Fruit fly (Drosophila melanogaster) whole organism, embryonic: ENCODE results near the gene Sur.
A peak's percentile ranks its signal among the peaks of the same experiment; 100 is the strongest.

Source experiments
- Abd-B ChIP-seq: fragments of 200-800 bp; sonication (Bioruptor generic); optimal IDR thresholded peaks from 2 replicates; lab custom pipeline; 2018; ENCODE audit warnings: missing biosample characterization, mild to moderate bottlenecking, missing genetic modification characterization, moderate library complexity
- Adf1 ChIP-seq: fragments of 200-800 bp; sonication (Bioruptor generic); IDR thresholded peaks from 2 replicates; pipeline ENCODE4 v1.3.6; 2022; ENCODE audit warnings: missing biosample characterization, missing genetic modification characterization
- Awh ChIP-seq: fragments of 200-800 bp; sonication (Bioruptor generic); IDR thresholded peaks from 2 replicates; pipeline ENCODE4, ENCODE4 v1.3.6; 2022; ENCODE audit warnings: missing biosample characterization, missing genetic modification characterization
- C15 ChIP-seq: fragments of 200-800 bp; sonication (Bioruptor generic); IDR thresholded peaks from 3 replicates; pipeline ENCODE4 v1.3.6; 2022; ENCODE audit warnings: missing biosample characterization, missing genetic modification characterization
- CG10147 ChIP-seq: fragments of 200-800 bp; sonication (Bioruptor generic); optimal IDR thresholded peaks from 2 replicates; lab custom pipeline; 2019; ENCODE audit warnings: missing biosample characterization, mild to moderate bottlenecking, missing genetic modification characterization, moderate library complexity
- CG10366 ChIP-seq: fragments of 200-800 bp; sonication (Bioruptor generic); IDR thresholded peaks from 2 replicates; pipeline ENCODE4 v1.3.6; 2022; ENCODE audit warnings: missing biosample characterization, missing genetic modification characterization
- CG10431 ChIP-seq: fragments of 200-800 bp; sonication (Bioruptor generic); optimal IDR thresholded peaks from 3 replicates; lab custom pipeline; 2018; ENCODE audit warnings: missing biosample characterization, mild to moderate bottlenecking, missing genetic modification characterization
- CG11560 ChIP-seq: fragments of 200-800 bp; sonication (Bioruptor generic); IDR thresholded peaks from 3 replicates; pipeline ENCODE4 v1.3.6; 2022; ENCODE audit warnings: missing biosample characterization, missing genetic modification characterization
- CG13287 ChIP-seq: fragments of 200-800 bp; sonication (Bioruptor generic); IDR thresholded peaks from 2 replicates; pipeline ENCODE4 v1.3.6; 2022; ENCODE audit warnings: missing biosample characterization, missing genetic modification characterization; ENCODE audit not compliant: partially characterized antibody
- CG14050 ChIP-seq: fragments of 200-800 bp; sonication (Bioruptor generic); IDR thresholded peaks from 3 replicates; pipeline ENCODE4 v1.3.6; 2022; ENCODE audit warnings: missing biosample characterization, missing genetic modification characterization
- CG15011 ChIP-seq: fragments of 200-800 bp; sonication (Bioruptor generic); optimal IDR thresholded peaks from 3 replicates; lab custom pipeline; 2018; ENCODE audit warnings: missing biosample characterization, mild to moderate bottlenecking, missing genetic modification characterization
- CG15479 ChIP-seq: fragments of 200-800 bp; sonication (Bioruptor generic); optimal IDR thresholded peaks from 3 replicates; lab custom pipeline; 2019; ENCODE audit warnings: missing biosample characterization, mild to moderate bottlenecking, missing genetic modification characterization, moderate library complexity
- CG1602 ChIP-seq: fragments of 200-800 bp; sonication (Bioruptor generic); optimal IDR thresholded peaks from 3 replicates; lab custom pipeline; 2016; ENCODE audit warnings: missing biosample characterization, missing genetic modification characterization
- CG17568 ChIP-seq: fragments of 200-800 bp; sonication (Bioruptor generic); optimal IDR thresholded peaks from 2 replicates; lab custom pipeline; 2018; ENCODE audit warnings: missing biosample characterization, mild to moderate bottlenecking, missing genetic modification characterization, moderate library complexity
- CG17612 ChIP-seq: fragments of 200-800 bp; sonication (Bioruptor generic); IDR thresholded peaks from 2 replicates; pipeline ENCODE4 v1.3.6; 2022; ENCODE audit warnings: missing biosample characterization, missing genetic modification characterization
- CG1832 ChIP-seq: fragments of 200-800 bp; sonication (Bioruptor generic); optimal IDR thresholded peaks from 2 replicates; lab custom pipeline; 2017; ENCODE audit warnings: missing biosample characterization, mild to moderate bottlenecking, missing genetic modification characterization, inconsistent platforms
- CG2199 ChIP-seq: fragments of 200-800 bp; sonication (Bioruptor generic); IDR thresholded peaks from 3 replicates; pipeline ENCODE4 v1.3.6; 2022; ENCODE audit warnings: missing biosample characterization, missing genetic modification characterization
- CG30403 ChIP-seq: fragments of 200-800 bp; sonication (Bioruptor generic); optimal IDR thresholded peaks from 3 replicates; lab custom pipeline; 2016; ENCODE audit warnings: missing biosample characterization, missing genetic modification characterization
- CG3065 ChIP-seq: fragments of 200-800 bp; sonication (Bioruptor generic); optimal IDR thresholded peaks from 2 replicates; lab custom pipeline; 2016; ENCODE audit warnings: missing biosample characterization, missing genetic modification characterization
- CG33557 ChIP-seq: fragments of 200-800 bp; sonication (Bioruptor generic); optimal IDR thresholded peaks from 2 replicates; lab custom pipeline; 2019; ENCODE audit warnings: missing biosample characterization, mild to moderate bottlenecking, missing genetic modification characterization, moderate library complexity
- CG3407 ChIP-seq: fragments of 200-800 bp; sonication (Bioruptor generic); optimal IDR thresholded peaks from 2 replicates; lab custom pipeline; 2018; ENCODE audit warnings: missing biosample characterization, mild to moderate bottlenecking, missing genetic modification characterization
- CG34224 ChIP-seq: fragments of 200-800 bp; sonication (Bioruptor generic); IDR thresholded peaks from 3 replicates; pipeline ENCODE4 v1.3.6; 2022; ENCODE audit warnings: missing biosample characterization, missing genetic modification characterization; ENCODE audit not compliant: partially characterized antibody
- CG34422 ChIP-seq: fragments of 200-800 bp; sonication (Bioruptor generic); IDR thresholded peaks from 3 replicates; pipeline ENCODE4 v1.3.6; 2022; ENCODE audit warnings: missing biosample characterization, missing genetic modification characterization
- CG7271 ChIP-seq: fragments of 200-800 bp; sonication (Bioruptor generic); optimal IDR thresholded peaks from 2 replicates; lab custom pipeline; 2018; ENCODE audit warnings: missing biosample characterization, mild to moderate bottlenecking, missing genetic modification characterization, moderate library complexity
- CG9876 ChIP-seq: fragments of 200-800 bp; sonication (Bioruptor generic); optimal IDR thresholded peaks from 2 replicates; lab custom pipeline; 2016; ENCODE audit warnings: missing biosample characterization, missing genetic modification characterization
- CrebB ChIP-seq: fragments of 200-800 bp; sonication (Bioruptor generic); optimal IDR thresholded peaks from 3 replicates; lab custom pipeline; 2018; ENCODE audit warnings: missing biosample characterization, mild to moderate bottlenecking, missing genetic modification characterization
- Dad ChIP-seq: fragments of 200-800 bp; sonication (Bioruptor generic); optimal IDR thresholded peaks from 3 replicates; lab custom pipeline; 2016; ENCODE audit warnings: missing biosample characterization, missing genetic modification characterization
- Fer3 ChIP-seq: fragments of 200-800 bp; sonication (Bioruptor generic); optimal IDR thresholded peaks from 2 replicates; lab custom pipeline; 2018; ENCODE audit warnings: missing biosample characterization, mild to moderate bottlenecking, missing genetic modification characterization, moderate library complexity
- Hey ChIP-seq: fragments of 200-800 bp; sonication (Bioruptor generic); optimal IDR thresholded peaks from 3 replicates; lab custom pipeline; 2018; ENCODE audit warnings: missing biosample characterization, mild to moderate bottlenecking, missing genetic modification characterization
- HmgD ChIP-seq: fragments of 200-800 bp; sonication (Bioruptor generic); optimal IDR thresholded peaks from 3 replicates; lab custom pipeline; 2016; ENCODE audit warnings: missing biosample characterization, missing genetic modification characterization
- Hr39 ChIP-seq: fragments of >200 bp; optimal IDR thresholded peaks from 2 replicates; lab custom pipeline; 2017
- NC2β ChIP-seq: fragments of 200-800 bp; sonication (Bioruptor generic); optimal IDR thresholded peaks from 2 replicates; lab custom pipeline; 2016; ENCODE audit warnings: missing biosample characterization, missing genetic modification characterization
- Nf-YB ChIP-seq: fragments of 200-800 bp; sonication (Bioruptor generic); optimal IDR thresholded peaks from 3 replicates; lab custom pipeline; 2019; ENCODE audit warnings: missing biosample characterization, mild to moderate bottlenecking, missing genetic modification characterization, moderate library complexity
- Stat92E ChIP-seq, 3 experiments: fragments of >200 bp in 2 of 3; fragments of 200-800 bp in 1 of 3; sonication (Bioruptor generic) in 1 of 3; optimal IDR thresholded peaks; 2 replicates each; lab custom pipeline; 2017 to 2019; ENCODE audit warnings: missing biosample characterization in 3 of 3, missing genetic modification characterization in 3 of 3, mild to moderate bottlenecking in 1 of 3, moderate library complexity in 1 of 3
- al ChIP-seq: fragments of 200-800 bp; sonication (Bioruptor generic); IDR thresholded peaks from 2 replicates; pipeline ENCODE4 v1.3.6; 2022; ENCODE audit warnings: missing biosample characterization, missing genetic modification characterization
- amos ChIP-seq: fragments of 200-800 bp; sonication (Bioruptor generic); IDR thresholded peaks from 2 replicates; pipeline ENCODE4 v1.3.6; 2022; ENCODE audit warnings: missing biosample characterization, missing genetic modification characterization; ENCODE audit not compliant: partially characterized antibody
- aop ChIP-seq: fragments of 200-800 bp; sonication (Bioruptor generic); IDR thresholded peaks from 2 replicates; pipeline ENCODE4 v1.3.6; 2022; ENCODE audit warnings: missing biosample characterization, missing genetic modification characterization
- ash1 ChIP-seq: fragments of 200-800 bp; sonication (Bioruptor generic); optimal IDR thresholded peaks from 2 replicates; lab custom pipeline; 2018; ENCODE audit warnings: missing biosample characterization, mild to moderate bottlenecking, missing genetic modification characterization
- btn ChIP-seq: fragments of 200-800 bp; sonication (Bioruptor generic); optimal IDR thresholded peaks from 2 replicates; lab custom pipeline; 2016; ENCODE audit warnings: missing biosample characterization, missing genetic modification characterization
- danr ChIP-seq: fragments of 200-800 bp; sonication (Bioruptor generic); IDR thresholded peaks from 2 replicates; pipeline ENCODE4 v1.3.6; 2022; ENCODE audit warnings: missing biosample characterization, missing genetic modification characterization
- dmrt99B ChIP-seq: fragments of 200-800 bp; sonication (Bioruptor generic); optimal IDR thresholded peaks from 2 replicates; lab custom pipeline; 2018; ENCODE audit warnings: missing biosample characterization, mild to moderate bottlenecking, missing genetic modification characterization, moderate library complexity
- ftz-f1 ChIP-seq: fragments of 200-800 bp; sonication (Bioruptor generic); optimal IDR thresholded peaks from 2 replicates; lab custom pipeline; 2016; ENCODE audit warnings: missing biosample characterization, missing genetic modification characterization
- gt ChIP-seq: fragments of 200-800 bp; sonication (Bioruptor generic); IDR thresholded peaks from 2 replicates; pipeline ENCODE4 v1.3.6; 2022; ENCODE audit warnings: missing biosample characterization, missing genetic modification characterization
- her ChIP-seq: fragments of 200-800 bp; sonication (Bioruptor generic); optimal IDR thresholded peaks from 2 replicates; lab custom pipeline; 2016; ENCODE audit warnings: missing biosample characterization, missing genetic modification characterization
- lab ChIP-seq: fragments of 200-800 bp; sonication (Bioruptor generic); optimal IDR thresholded peaks from 3 replicates; lab custom pipeline; 2017; ENCODE audit warnings: missing biosample characterization, missing genetic modification characterization, mild to moderate bottlenecking, moderate library complexity, missing genetic modification reagents
- mirr ChIP-seq: fragments of 200-800 bp; sonication (Bioruptor generic); optimal IDR thresholded peaks from 3 replicates; lab custom pipeline; 2018; ENCODE audit warnings: missing biosample characterization, mild to moderate bottlenecking, missing genetic modification characterization
- nom ChIP-seq: fragments of 200-800 bp; sonication (Bioruptor generic); optimal IDR thresholded peaks from 2 replicates; lab custom pipeline; 2017; ENCODE audit warnings: missing biosample characterization, missing genetic modification characterization, mild to moderate bottlenecking, moderate library complexity, missing genetic modification reagents
- org-1 ChIP-seq: fragments of 200-800 bp; sonication (Bioruptor generic); optimal IDR thresholded peaks from 2 replicates; lab custom pipeline; 2017; ENCODE audit warnings: missing biosample characterization, missing genetic modification characterization
- pb ChIP-seq: fragments of 200-800 bp; sonication (Bioruptor generic); optimal IDR thresholded peaks from 3 replicates; lab custom pipeline; 2016; ENCODE audit warnings: missing biosample characterization, missing genetic modification characterization
- ranshi ChIP-seq: fragments of 200-800 bp; sonication (Bioruptor generic); IDR thresholded peaks from 2 replicates; pipeline ENCODE4 v1.3.6; 2022; ENCODE audit warnings: missing biosample characterization, missing genetic modification characterization
- sug ChIP-seq: fragments of 200-800 bp; optimal IDR thresholded peaks from 2 replicates; lab custom pipeline; 2019; ENCODE audit warnings: missing biosample characterization, mild to moderate bottlenecking, missing genetic modification characterization, moderate library complexity
- tna ChIP-seq: fragments of 200-800 bp; sonication (Bioruptor generic); IDR thresholded peaks from 2 replicates; pipeline ENCODE4 v1.3.6; 2022; ENCODE audit warnings: missing biosample characterization, missing genetic modification characterization; ENCODE audit not compliant: partially characterized antibody

Sur gene

dm6 chr2L:10143334-10143733, 55.6 kb downstream of the Sur start (continued):
- TF ChIP-seq CG10366: no peak
- TF ChIP-seq Stat92E (GFP tag; optimal IDR thresholded peaks at IDR 0.05; lab: Kevin White, UChicago): no peak
- TF ChIP-seq pb (GFP tag; lab: Kevin White, UChicago): peak; percentile 32
- peak; percentile 72 for TF ChIP-seq mirr (GFP tag; lab: Kevin White, UChicago)
- no peak for TF ChIP-seq Adf1 (GFP tag; lab: Robert Waterston, UW)
- TF ChIP-seq ftz-f1 (GFP tag; lab: Kevin White, UChicago): no peak
- no peak for TF ChIP-seq CG1832 (GFP tag; lab: Kevin White, UChicago)
- no peak for TF ChIP-seq nom (GFP tag; lab: Kevin White, UChicago)
- TF ChIP-seq Nf-YB (GFP tag; lab: Kevin White, UChicago): no peak
- TF ChIP-seq CG17568 (GFP tag; lab: Kevin White, UChicago): no peak
- no peak for TF ChIP-seq CG15479
- no peak for TF ChIP-seq tna (GFP tag; lab: Robert Waterston, UW)
- TF ChIP-seq CG1602: no peak
- TF ChIP-seq btn (GFP tag; lab: Kevin White, UChicago): no peak
- no peak for TF ChIP-seq CG33557 (GFP tag; lab: Kevin White, UChicago)
- 0 out of 3 replicates have a peak, but pooled peaks have one; percentile 21 for TF ChIP-seq CG2199 (GFP tag; lab: Robert Waterston, UW)
- TF ChIP-seq CG9876 (GFP tag; lab: Kevin White, UChicago): no peak
- peak; percentile 36 for TF ChIP-seq sug (tag; lab: Kevin White, UChicago)
- no peak for TF ChIP-seq CG3065 (GFP tag; lab: Kevin White, UChicago)
- TF ChIP-seq amos (GFP tag; lab: Robert Waterston, UW): no peak
- TF ChIP-seq danr (GFP tag; lab: Robert Waterston, UW): no peak
- TF ChIP-seq al (GFP tag; lab: Robert Waterston, UW): no peak
- no peak for TF ChIP-seq CG10431 (GFP tag; lab: Kevin White, UChicago)
- no peak for TF ChIP-seq gt (GFP tag; lab: Robert Waterston, UW)
- no peak for TF ChIP-seq NC2β (GFP tag; lab: Kevin White, UChicago)
- no peak for TF ChIP-seq C15 (GFP tag; lab: Robert Waterston, UW)
- TF ChIP-seq her (GFP tag; lab: Kevin White, UChicago): no peak
- no peak for TF ChIP-seq Hr39 (lab: Kevin White, UChicago)
- TF ChIP-seq org-1 (GFP tag; lab: Kevin White, UChicago): no peak
- TF ChIP-seq Fer3 (tag; lab: Kevin White, UChicago): peak; percentile 58
- TF ChIP-seq CG34422 (GFP tag; lab: Robert Waterston, UW): no peak
- TF ChIP-seq CG17612 (GFP tag; lab: Robert Waterston, UW): no peak
- TF ChIP-seq HmgD (GFP tag; lab: Kevin White, UChicago): no peak
- TF ChIP-seq CG34224: no peak
- no peak for TF ChIP-seq aop (GFP tag; lab: Robert Waterston, UW)
- peak; percentile 55 for TF ChIP-seq Awh (GFP tag; lab: Robert Waterston, UW)
- TF ChIP-seq CG3407 (GFP tag; lab: Kevin White, UChicago): no peak
- TF ChIP-seq CG30403 (GFP tag; lab: Kevin White, UChicago): no peak
- TF ChIP-seq ash1 (GFP tag; lab: Kevin White, UChicago): no peak
- TF ChIP-seq CG14050: no peak
- no peak for TF ChIP-seq Hey (tag; lab: Kevin White, UChicago)
- TF ChIP-seq Dad (GFP tag; lab: Kevin White, UChicago): no peak
- TF ChIP-seq CG13287 (GFP tag; lab: Robert Waterston, UW): no peak
- no peak for TF ChIP-seq CrebB (tag; lab: Kevin White, UChicago)
- TF ChIP-seq ranshi (GFP tag; lab: Robert Waterston, UW): no peak
- peak; percentile 59 for TF ChIP-seq CG10147
- no peak for TF ChIP-seq CG11560 (tag; lab: Robert Waterston, UW)
- TF ChIP-seq dmrt99B (tag; lab: Kevin White, UChicago): peak; percentile 61
- TF ChIP-seq CG15011 (GFP tag; lab: Kevin White, UChicago): peak; percentile 55
- TF ChIP-seq CG7271 (tag; lab: Kevin White, UChicago): peak; percentile 44
- TF ChIP-seq Abd-B (GFP tag; lab: Kevin White, UChicago): no peak
- TF ChIP-seq lab (GFP tag; lab: Kevin White, UChicago): peak; percentile 75
